Worm (Caenorhabditis elegans) whole organism, L1 larva: ENCODE data around the gene F40F8.12.

ENCODE experiments used
- C16A3.4 ChIP-seq: fragments of 150-350 bp; optimal IDR thresholded peaks from 2 replicates; lab custom pipeline; 2014; ENCODE audit warnings: missing biosample characterization, missing genetic modification characterization
- Y116A8C.19 ChIP-seq: sonication (generic microtip); optimal IDR thresholded peaks from 2 replicates; lab custom pipeline; 2016; ENCODE audit warnings: missing compliant biosample characterization, missing genetic modification characterization, borderline replicate concordance
- blmp-1 ChIP-seq: fragments of 150-350 bp; optimal IDR thresholded peaks from 2 replicates; lab custom pipeline; 2014; ENCODE audit warnings: missing biosample characterization, missing genetic modification characterization
- ceh-63 ChIP-seq: fragments of 200-800 bp; sonication (Bioruptor generic); optimal IDR thresholded peaks from 2 replicates; lab custom pipeline; 2018; ENCODE audit warnings: mild to moderate bottlenecking, missing genetic modification characterization, missing compliant biosample characterization
- ceh-82 ChIP-seq, 3 experiments: fragments of 150-350 bp in 1 of 3; sonication (generic microtip) in 2 of 3; optimal IDR thresholded peaks; 2 replicates each; lab custom pipeline; 2014 to 2017; ENCODE audit warnings: missing biosample characterization in 3 of 3, missing genetic modification characterization in 3 of 3
- ces-1 ChIP-seq: fragments of 150-350 bp; optimal IDR thresholded peaks from 2 replicates; lab custom pipeline; 2014; ENCODE audit warnings: missing biosample characterization, missing genetic modification reagents, missing genetic modification characterization
- dpl-1 ChIP-seq, 3 experiments: fragments of 150-350 bp in 2 of 3; sonication (generic microtip) in 1 of 3; optimal IDR thresholded peaks; 2 replicates each; lab custom pipeline; 2014 to 2017; ENCODE audit warnings: missing biosample characterization in 3 of 3, missing genetic modification characterization in 3 of 3, missing genetic modification reagents in 3 of 3
- dsc-1 ChIP-seq: sonication (generic microtip); optimal IDR thresholded peaks from 2 replicates; lab custom pipeline; 2016; ENCODE audit warnings: mild to moderate bottlenecking, missing genetic modification characterization, missing compliant biosample characterization
- efl-1 ChIP-seq, 4 experiments: fragments of 150-350 bp; optimal IDR thresholded peaks in 3 of 4; peaks in 1 of 4; 1 replicate in 1 of 4; 2 replicates in 3 of 4; lab custom pipeline; 2014; ENCODE audit warnings: missing biosample characterization in 2 of 4, missing genetic modification characterization in 2 of 4, missing genetic modification reagents in 2 of 4
- elt-2 ChIP-seq: sonication (generic microtip); optimal IDR thresholded peaks from 2 replicates; lab custom pipeline; 2016; ENCODE audit warnings: missing genetic modification characterization, mild to moderate bottlenecking, inconsistent platforms, missing compliant biosample characterization, missing genetic modification reagents
- fkh-8 ChIP-seq: sonication (generic microtip); optimal IDR thresholded peaks from 2 replicates; lab custom pipeline; 2016; ENCODE audit warnings: mild to moderate bottlenecking, missing genetic modification characterization, missing compliant biosample characterization
- hlh-17 ChIP-seq: fragments of 200-800 bp; sonication (Bioruptor generic); optimal IDR thresholded peaks from 2 replicates; lab custom pipeline; 2018; ENCODE audit warnings: missing genetic modification characterization, mild to moderate bottlenecking, missing compliant biosample characterization, moderate library complexity, borderline replicate concordance
- irx-1 ChIP-seq: sonication (generic microtip); optimal IDR thresholded peaks from 2 replicates; lab custom pipeline; 2016; ENCODE audit warnings: missing genetic modification characterization, missing compliant biosample characterization
- isw-1 ChIP-seq: fragments of 200-800 bp; sonication (Bioruptor generic); IDR thresholded peaks from 2 replicates; pipeline ENCODE4 v1.3.6; 2022; ENCODE audit warnings: missing genetic modification characterization, missing compliant biosample characterization
- jun-1 ChIP-seq: fragments of 150-350 bp; optimal IDR thresholded peaks from 2 replicates; lab custom pipeline; 2014; ENCODE audit warnings: missing biosample characterization, missing genetic modification reagents, missing genetic modification characterization
- lin-14 ChIP-seq: fragments of 200-800 bp; sonication (Bioruptor generic); optimal IDR thresholded peaks from 2 replicates; lab custom pipeline; 2018; ENCODE audit warnings: mild to moderate bottlenecking, missing genetic modification characterization, moderate library complexity, missing compliant biosample characterization
- lin-35 ChIP-seq, 2 experiments: fragments of 150-350 bp; optimal IDR thresholded peaks; 2 replicates each; lab custom pipeline; 2014; ENCODE audit warnings: missing biosample characterization in 2 of 2, missing genetic modification characterization in 2 of 2, missing genetic modification reagents in 2 of 2
- lir-3 ChIP-seq: sonication (generic microtip); optimal IDR thresholded peaks from 2 replicates; lab custom pipeline; 2016; ENCODE audit warnings: mild to moderate bottlenecking, missing genetic modification characterization, moderate library complexity, missing compliant biosample characterization; ENCODE audit not compliant: poor library complexity
- lsy-2 ChIP-seq, 2 experiments: fragments of 150-350 bp; optimal IDR thresholded peaks; 2 replicates each; lab custom pipeline; 2014; ENCODE audit warnings: missing biosample characterization in 2 of 2, missing genetic modification characterization in 2 of 2
- mep-1 ChIP-seq: fragments of 150-350 bp; optimal IDR thresholded peaks from 2 replicates; lab custom pipeline; 2014; ENCODE audit warnings: missing biosample characterization, missing genetic modification characterization
- nhr-12 ChIP-seq: sonication (generic microtip); optimal IDR thresholded peaks from 2 replicates; lab custom pipeline; 2017; ENCODE audit warnings: missing biosample characterization, missing genetic modification characterization
- nhr-19 ChIP-seq: fragments of 200-800 bp; sonication (Bioruptor generic); conservative IDR thresholded peaks from 2 replicates; pipeline ENCODE4 v1.3.6; 2022; ENCODE audit warnings: missing genetic modification characterization, missing compliant biosample characterization
- nhr-20 ChIP-seq: sonication (generic microtip); optimal IDR thresholded peaks from 2 replicates; lab custom pipeline; 2016; ENCODE audit warnings: mild to moderate bottlenecking, missing genetic modification characterization, missing compliant biosample characterization
- nhr-47 ChIP-seq: sonication (generic microtip); optimal IDR thresholded peaks from 2 replicates; lab custom pipeline; 2016; ENCODE audit warnings: mild to moderate bottlenecking, missing genetic modification characterization, moderate library complexity, missing compliant biosample characterization
- nhr-71 ChIP-seq: sonication (generic microtip); optimal IDR thresholded peaks from 2 replicates; lab custom pipeline; 2016; ENCODE audit warnings: mild to moderate bottlenecking, missing genetic modification characterization, moderate library complexity, missing compliant biosample characterization
- nhr-76 ChIP-seq: sonication (generic microtip); optimal IDR thresholded peaks from 2 replicates; lab custom pipeline; 2017; ENCODE audit warnings: missing biosample characterization, missing genetic modification characterization
- nhr-77 ChIP-seq: fragments of 150-350 bp; optimal IDR thresholded peaks from 2 replicates; lab custom pipeline; 2014; ENCODE audit warnings: missing biosample characterization, missing genetic modification characterization
- nhr-85 ChIP-seq: sonication (generic microtip); peaks from one replicate; lab custom pipeline; 2016; ENCODE audit warnings: missing genetic modification characterization, inconsistent platforms, missing compliant biosample characterization
- pax-3 ChIP-seq: fragments of 200-800 bp; sonication (Bioruptor generic); optimal IDR thresholded peaks from 2 replicates; lab custom pipeline; 2018; ENCODE audit warnings: mild to moderate bottlenecking, missing genetic modification characterization, moderate library complexity, missing compliant biosample characterization
- rnt-1 ChIP-seq: sonication (generic microtip); optimal IDR thresholded peaks from 2 replicates; lab custom pipeline; 2016; ENCODE audit warnings: mild to moderate bottlenecking, missing genetic modification characterization, moderate library complexity, missing compliant biosample characterization
- skn-1 ChIP-seq: fragments of 150-350 bp; optimal IDR thresholded peaks from 2 replicates; lab custom pipeline; 2014; ENCODE audit warnings: missing biosample characterization, missing genetic modification characterization
- snpc-4 ChIP-seq: fragments of 150-350 bp; optimal IDR thresholded peaks from 2 replicates; lab custom pipeline; 2014; ENCODE audit warnings: missing biosample characterization, missing genetic modification characterization
- snu-23 ChIP-seq: sonication (generic microtip); optimal IDR thresholded peaks from 2 replicates; lab custom pipeline; 2016; ENCODE audit warnings: missing genetic modification characterization, missing compliant biosample characterization
- sox-4 ChIP-seq: sonication (generic microtip); optimal IDR thresholded peaks from 2 replicates; lab custom pipeline; 2016; ENCODE audit warnings: missing genetic modification characterization, missing compliant biosample characterization
- swsn-7 ChIP-seq: sonication (generic microtip); optimal IDR thresholded peaks from 2 replicates; lab custom pipeline; 2016; ENCODE audit warnings: missing genetic modification characterization, missing compliant biosample characterization
- tbx-2 ChIP-seq: sonication (generic microtip); optimal IDR thresholded peaks from 2 replicates; lab custom pipeline; 2016; ENCODE audit warnings: missing genetic modification characterization, missing compliant biosample characterization
- tlp-1 ChIP-seq: fragments of 150-350 bp; optimal IDR thresholded peaks from 2 replicates; lab custom pipeline; 2014; ENCODE audit warnings: missing biosample characterization, missing genetic modification characterization
- unc-130 ChIP-seq: fragments of 150-350 bp; optimal IDR thresholded peaks from 2 replicates; lab custom pipeline; 2017; ENCODE audit warnings: missing biosample characterization, missing genetic modification characterization, inconsistent platforms
- unc-30 ChIP-seq: sonication (generic microtip); optimal IDR thresholded peaks from 2 replicates; lab custom pipeline; 2017; ENCODE audit warnings: missing biosample characterization, missing genetic modification characterization
- unc-62 ChIP-seq: fragments of 150-350 bp; optimal IDR thresholded peaks from 2 replicates; lab custom pipeline; 2014; ENCODE audit warnings: missing biosample characterization, missing genetic modification reagents, missing genetic modification characterization
- unc-86 ChIP-seq: sonication (generic microtip); optimal IDR thresholded peaks from 2 replicates; lab custom pipeline; 2016; ENCODE audit warnings: missing genetic modification characterization, missing compliant biosample characterization
- xbp-1 ChIP-seq: sonication (generic microtip); optimal IDR thresholded peaks from 2 replicates; lab custom pipeline; 2016; ENCODE audit warnings: missing genetic modification characterization, missing compliant biosample characterization
- zag-1 ChIP-seq: fragments of 150-350 bp; optimal IDR thresholded peaks from 2 replicates; lab custom pipeline; 2014; ENCODE audit warnings: missing biosample characterization, missing genetic modification characterization

The F40F8.12 gene

ce11 chrII:11126312-11127000 lies 3.2 kb upstream of the F40F8.12 start, which contains the start of the genes rps-9 and lsm-1 (continued):
- TF ChIP-seq tbx-2 (tag; lab: Kevin White, UChicago) = peak; percentile 48
- peak; percentile 45 for TF ChIP-seq blmp-1 (tag; lab: Kevin White, UChicago)
- TF ChIP-seq dsc-1 (tag; lab: Kevin White, UChicago) = peak; percentile 38
- peak; percentile 55 for TF ChIP-seq nhr-19
- peak; percentile 58 for TF ChIP-seq nhr-77 (tag; lab: Kevin White, UChicago)

ce11 chrII:11127364-11127763 lies 2.3 kb upstream of the F40F8.12 start, which contains the start of gene F40F8.1:
TSS of gene F40F8.1 (plus strand) at chrII:11127664.
- no peak for TF ChIP-seq dsc-1 (tag; lab: Kevin White, UChicago)
- no peak for TF ChIP-seq nhr-71
- no peak for TF ChIP-seq jun-1 (tag; lab: Kevin White, UChicago)
- TF ChIP-seq unc-30 (tag; lab: Kevin White, UChicago) = no peak
- TF ChIP-seq, all 84 proteins: peak for 0

DNA sequence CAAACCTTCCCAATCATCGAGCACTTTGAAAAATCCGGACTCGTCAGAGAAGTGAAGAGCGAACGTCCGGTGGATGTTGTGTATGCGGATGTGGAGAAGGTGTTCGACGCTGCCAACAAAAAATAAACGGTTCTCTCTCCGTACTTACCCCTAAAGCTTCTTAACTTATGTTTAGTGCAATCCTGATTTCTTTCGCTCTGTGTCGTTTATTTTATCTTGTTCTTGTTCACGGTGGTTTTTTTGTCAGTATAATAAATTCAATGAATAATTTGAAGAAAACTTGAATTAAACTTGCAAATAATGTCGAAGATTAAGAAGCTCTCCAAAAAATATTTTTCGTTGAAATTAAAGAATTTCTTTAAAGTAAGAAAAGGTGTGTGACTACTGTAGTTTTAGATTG lies 628 bp upstream of the F40F8.12 start, which contains the start of gene F40F8.3:
Gene F40F8.3 (plus strand): TSS at position 301 of the 400 bp plus-strand sequence.
- no peak for TF ChIP-seq irx-1 (tag; lab: Kevin White, UChicago)
- no peak for TF ChIP-seq isw-1
- no peak for TF ChIP-seq Y116A8C.19 (tag; lab: Kevin White, UChicago)
- no peak for TF ChIP-seq unc-62
- TF ChIP-seq dsc-1 (tag; lab: Kevin White, UChicago) = no peak
- TF ChIP-seq nhr-76 (tag; lab: Kevin White, UChicago) = no peak
- no peak for TF ChIP-seq hlh-17
- TF ChIP-seq swsn-7 (tag; lab: Kevin White, UChicago) = no peak
- TF ChIP-seq rnt-1 (tag; lab: Kevin White, UChicago) = no peak
- TF ChIP-seq nhr-85 (tag; lab: Kevin White, UChicago) = no peak
- no peak for TF ChIP-seq skn-1 (tag; lab: Kevin White, UChicago)
- no peak for TF ChIP-seq mep-1 (tag; lab: Kevin White, UChicago)
- TF ChIP-seq unc-86 (tag; lab: Kevin White, UChicago) = no peak
- TF ChIP-seq nhr-12 = no peak
- no peak for TF ChIP-seq nhr-71
- TF ChIP-seq ces-1 = no peak

- TF ChIP-seq C16A3.4 (tag; lab: Kevin White, UChicago) (peak; percentile 62), nhr-19 (peak; percentile 28; the same call in 1 of the 2 replicates), xbp-1 (tag; lab: Kevin White, UChicago) (peak; percentile 21), efl-1 (optimal IDR thresholded peaks at IDR 0.05; lab: Kevin White, UChicago) (peak; percentile 49 to 88), efl-1 (GFP tag; optimal IDR thresholded peaks at IDR 0.05 in 1 of 2; lab: Kevin White, UChicago) (peak; percentile 90 to 99), nhr-47 (peak; percentile 53), nhr-85 (tag; lab: Kevin White, UChicago) (peak; percentile 76), sox-4 (tag; lab: Kevin White, UChicago) (no peak), lin-14 (GFP tag; lab: Kevin White, UChicago) (peak; percentile 43), snpc-4 (tag; lab: Kevin White, UChicago) (no peak), fkh-8 (tag; lab: Kevin White, UChicago) (no peak), nhr-20 (tag; lab: Kevin White, UChicago) (peak; percentile 39), zag-1 (no peak), lin-35 (GFP tag; optimal IDR thresholded peaks at IDR 0.05; lab: Kevin White, UChicago) (peak; percentile 89 to 95), pax-3 (no peak), tbx-2 (tag; lab: Kevin White, UChicago) (peak; percentile 26), blmp-1 (tag; lab: Kevin White, UChicago) (peak; percentile 35), swsn-7 (tag; lab: Kevin White, UChicago) (peak; percentile 20), snu-23 (GFP tag; lab: Kevin White, UChicago) (peak; percentile 55), elt-2 (tag; lab: Kevin White, UChicago) (peak; percentile 22), isw-1 (0 out of 2 replicates have a peak, but pooled peaks have one; percentile 1), skn-1 (tag; lab: Kevin White, UChicago) (peak; percentile 57), dsc-1 (tag; lab: Kevin White, UChicago) (peak; percentile 30), tlp-1 (tag; lab: Kevin White, UChicago) (no peak), lsy-2 (tag; optimal IDR thresholded peaks at IDR 0.05; lab: Kevin White, UChicago) (peak; percentile 66 to 78), unc-130 (tag; lab: Kevin White, UChicago) (no peak), ceh-63 (no peak), nhr-71 (peak; percentile 59), mep-1 (tag; lab: Kevin White, UChicago) (peak; percentile 56), rnt-1 (tag; lab: Kevin White, UChicago) (peak; percentile 24), dpl-1 (GFP tag; optimal IDR thresholded peaks at IDR 0.05; lab: Kevin White, UChicago) (peak; percentile 80 to 91 (median 88)), unc-86 (tag; lab: Kevin White, UChicago) (peak; percentile 3), ceh-82 (tag; optimal IDR thresholded peaks at IDR 0.05; lab: Kevin White, UChicago) (peak in 1 of 3 experiments; percentile 11), lir-3 (tag; lab: Kevin White, UChicago) (peak; percentile 2)
Measured at ce11 chrII:11132542-11132941, 2.9 kb downstream of the F40F8.12 start, which contains the start of gene F40F8.11. TSS of gene F40F8.11 (minus strand) at chrII:11132590.
